Fruit fly (Drosophila melanogaster) whole organism, embryonic: ENCODE results near the gene CG7272.
A peak's percentile ranks its signal among the peaks of the same experiment; 100 is the strongest.

Experiments used
- CG8944 ChIP-seq: fragments of 200-800 bp; sonication (Bioruptor generic); optimal IDR thresholded peaks from 3 replicates; lab custom pipeline; 2016; ENCODE audit warnings: missing biosample characterization, missing genetic modification characterization
- ato ChIP-seq: fragments of 200-800 bp; sonication (Bioruptor generic); IDR thresholded peaks from 2 replicates; pipeline ENCODE4 v1.3.6; 2022; ENCODE audit warnings: missing biosample characterization, missing genetic modification characterization; ENCODE audit not compliant: partially characterized antibody
- ind ChIP-seq: fragments of 200-800 bp; sonication (Bioruptor generic); optimal IDR thresholded peaks from 3 replicates; lab custom pipeline; 2016; ENCODE audit warnings: missing biosample characterization, missing genetic modification characterization
- luna ChIP-seq: fragments of 200-800 bp; sonication (Bioruptor generic); optimal IDR thresholded peaks from 2 replicates; lab custom pipeline; 2016; ENCODE audit warnings: missing biosample characterization, missing genetic modification characterization

DNA sequence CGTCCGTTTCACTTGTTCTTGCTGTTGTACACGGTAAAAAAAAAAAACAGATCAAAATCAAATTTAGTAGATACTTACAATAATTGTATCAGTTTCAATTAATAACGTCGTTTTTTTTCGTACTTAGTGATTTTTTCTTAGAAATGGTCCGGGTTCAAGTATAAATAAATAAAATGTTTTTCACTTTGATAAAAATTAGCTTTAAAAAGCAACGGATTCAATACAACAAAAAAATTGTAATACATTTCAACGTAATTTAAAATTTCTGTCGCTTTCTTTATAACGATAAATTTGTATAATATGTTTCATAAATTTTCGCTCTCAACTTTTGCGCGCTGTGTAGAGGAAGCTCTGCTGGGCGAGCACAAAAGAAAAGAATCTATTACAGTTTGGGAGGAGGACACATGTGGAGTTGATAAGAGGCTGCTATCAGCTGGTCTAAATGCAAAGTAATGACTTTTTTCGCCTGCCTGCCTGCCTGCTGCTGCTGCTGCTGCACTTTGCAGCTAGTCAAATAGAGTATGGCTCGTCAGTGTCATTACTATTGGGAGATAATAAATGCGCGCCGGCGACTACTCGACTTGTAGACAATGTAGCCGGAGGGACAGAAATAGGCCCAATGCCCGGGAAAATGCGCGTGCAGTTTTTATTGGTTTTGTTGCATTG, 37.3 kb downstream of the CG7272 start:
- TF ChIP-seq luna (GFP tag; lab: Kevin White, UChicago) (no peak), ato (GFP tag; lab: Robert Waterston, UW) (no peak), ind (peak; percentile 64), CG8944 (GFP tag; lab: Kevin White, UChicago) (peak; percentile 11)
